Worm (Caenorhabditis elegans): Measurements from ENCODE around the gene nhr-84.

ce11 chrV:15896671-15897070 is 17.3 kb upstream of the nhr-84 start, which contains the start of gene nhr-213:
- TF ChIP-seq flt-1 (GFP tag; IDR thresholded peaks at IDR 0.05) = no peak
- no peak for TF ChIP-seq cog-1 (tag; optimal IDR thresholded peaks at IDR 0.05)
- no peak for TF ChIP-seq ztf-23 (GFP tag; IDR thresholded peaks at IDR 0.05)
- no peak for TF ChIP-seq ref-1 (GFP tag; conservative IDR thresholded peaks at IDR 0.05)
- TF ChIP-seq med-1 (GFP tag; optimal IDR thresholded peaks at IDR 0.05; ENCODE audit: insufficient read depth) = no peak
- TF ChIP-seq ztf-29 (GFP tag; IDR thresholded peaks at IDR 0.05) = no peak
- no peak for TF ChIP-seq tab-1 (GFP tag; IDR thresholded peaks at IDR 0.05)
- TF ChIP-seq T22C8.4 (GFP tag; IDR thresholded peaks at IDR 0.05) = no peak

Data from whole organism, midembryonic.